Fruit fly (Drosophila melanogaster) whole organism, embryonic: ENCODE measurements around the gene CG4607.
A peak's percentile ranks its signal among the peaks of the same experiment; 100 is the strongest.

Experiments
- CG10321 ChIP-seq: fragments of 200-800 bp; sonication (Bioruptor generic); IDR thresholded peaks from 2 replicates; pipeline ENCODE4 v1.3.6; 2022; ENCODE audit warnings: missing biosample characterization, missing genetic modification characterization
- CG10543 ChIP-seq: fragments of 200-800 bp; sonication (Bioruptor generic); optimal IDR thresholded peaks from 3 replicates; lab custom pipeline; 2017; ENCODE audit warnings: missing biosample characterization, mild to moderate bottlenecking, missing genetic modification characterization, moderate library complexity
- CG11093 ChIP-seq: fragments of 200-800 bp; sonication (Bioruptor generic); IDR thresholded peaks from 3 replicates; pipeline ENCODE4 v1.3.6; 2022; ENCODE audit warnings: missing biosample characterization, missing genetic modification characterization
- CG11695 ChIP-seq: fragments of 200-800 bp; sonication (Bioruptor generic); IDR thresholded peaks from 3 replicates; pipeline ENCODE4 v1.3.6; 2022; ENCODE audit warnings: missing biosample characterization, missing genetic modification characterization
- CG14441 ChIP-seq: fragments of 200-800 bp; sonication (Bioruptor generic); IDR thresholded peaks from 2 replicates; pipeline ENCODE4 v1.3.6; 2022; ENCODE audit warnings: missing biosample characterization, missing genetic modification characterization
- CG15011 ChIP-seq: fragments of 200-800 bp; sonication (Bioruptor generic); optimal IDR thresholded peaks from 3 replicates; lab custom pipeline; 2018; ENCODE audit warnings: missing biosample characterization, mild to moderate bottlenecking, missing genetic modification characterization
- CG1529 ChIP-seq: fragments of 200-800 bp; sonication (Bioruptor generic); optimal IDR thresholded peaks from 3 replicates; lab custom pipeline; 2018; ENCODE audit warnings: missing biosample characterization, missing genetic modification characterization
- CG15601 ChIP-seq: fragments of 200-800 bp; sonication (Bioruptor generic); optimal IDR thresholded peaks from 3 replicates; lab custom pipeline; 2019; ENCODE audit warnings: missing biosample characterization, mild to moderate bottlenecking, missing genetic modification characterization, moderate library complexity
- CG18599 ChIP-seq: fragments of 200-800 bp; sonication (Bioruptor generic); optimal IDR thresholded peaks from 3 replicates; lab custom pipeline; 2017; ENCODE audit warnings: missing biosample characterization, missing genetic modification characterization, mild to moderate bottlenecking, moderate library complexity, missing genetic modification reagents
- CG3065 ChIP-seq: fragments of 200-800 bp; sonication (Bioruptor generic); optimal IDR thresholded peaks from 2 replicates; lab custom pipeline; 2016; ENCODE audit warnings: missing biosample characterization, missing genetic modification characterization
- CG4404 ChIP-seq: fragments of 200-800 bp; sonication (Bioruptor generic); IDR thresholded peaks from 2 replicates; pipeline ENCODE4 v1.3.6; 2022; ENCODE audit warnings: missing biosample characterization, missing genetic modification characterization
- CG5953 ChIP-seq: fragments of 200-800 bp; sonication (Bioruptor generic); IDR thresholded peaks from 2 replicates; pipeline ENCODE4 v1.3.6; 2022; ENCODE audit warnings: missing biosample characterization, missing genetic modification characterization
- CG6683 ChIP-seq: fragments of 200-800 bp; sonication (Bioruptor generic); optimal IDR thresholded peaks from 2 replicates; lab custom pipeline; 2017; ENCODE audit warnings: missing biosample characterization, mild to moderate bottlenecking, missing genetic modification characterization, missing genetic modification reagents
- CG6791 ChIP-seq: fragments of 200-800 bp; sonication (Bioruptor generic); IDR thresholded peaks from 3 replicates; pipeline ENCODE4 v1.3.6; 2022; ENCODE audit warnings: missing biosample characterization, missing genetic modification characterization; ENCODE audit not compliant: partially characterized antibody
- CG7839 ChIP-seq: fragments of 200-800 bp; sonication (Bioruptor generic); optimal IDR thresholded peaks from 3 replicates; lab custom pipeline; 2018; ENCODE audit warnings: missing biosample characterization, mild to moderate bottlenecking, missing genetic modification characterization, moderate library complexity
- CG9437 ChIP-seq: fragments of 200-800 bp; sonication (Bioruptor generic); optimal IDR thresholded peaks from 2 replicates; lab custom pipeline; 2018; ENCODE audit warnings: missing biosample characterization, mild to moderate bottlenecking, missing genetic modification characterization
- CG9797 ChIP-seq: fragments of 200-800 bp; sonication (Bioruptor generic); optimal IDR thresholded peaks from 3 replicates; lab custom pipeline; 2018; ENCODE audit warnings: missing biosample characterization, mild to moderate bottlenecking, missing genetic modification characterization
- D ChIP-seq, 2 experiments: fragments of 200-800 bp in 1 of 2; fragments of >200 bp in 1 of 2; sonication (Bioruptor generic) in 1 of 2; optimal IDR thresholded peaks; 2 replicates in 1 of 2; 3 replicates in 1 of 2; lab custom pipeline; 2017; ENCODE audit warnings: mild to moderate bottlenecking in 1 of 2, missing biosample characterization in 1 of 2, missing genetic modification characterization in 1 of 2, missing genetic modification reagents in 1 of 2
- Dek ChIP-seq: fragments of 200-800 bp; sonication (Bioruptor generic); optimal IDR thresholded peaks from 3 replicates; lab custom pipeline; 2019; ENCODE audit warnings: missing biosample characterization, mild to moderate bottlenecking, missing genetic modification characterization, moderate library complexity
- Dip2 ChIP-seq: fragments of 200-800 bp; sonication (Bioruptor generic); IDR thresholded peaks from 2 replicates; pipeline ENCODE4 v1.3.6; 2022; ENCODE audit warnings: missing biosample characterization, missing genetic modification characterization
- Doc3 ChIP-seq: fragments of 200-800 bp; sonication (Bioruptor generic); IDR thresholded peaks from 3 replicates; pipeline ENCODE4 v1.3.6; 2022; ENCODE audit warnings: missing biosample characterization, missing genetic modification characterization; ENCODE audit not compliant: partially characterized antibody
- ERR ChIP-seq: fragments of 200-800 bp; sonication (Bioruptor generic); optimal IDR thresholded peaks from 2 replicates; lab custom pipeline; 2016; ENCODE audit warnings: missing biosample characterization, missing genetic modification characterization
- Hr39 ChIP-seq: fragments of >200 bp; optimal IDR thresholded peaks from 2 replicates; lab custom pipeline; 2017
- Mrtf ChIP-seq: fragments of 200-800 bp; sonication (Bioruptor generic); IDR thresholded peaks from 3 replicates; pipeline ENCODE4 v1.3.6; 2022; ENCODE audit warnings: missing biosample characterization, missing genetic modification characterization
- NFAT ChIP-seq: fragments of 200-800 bp; sonication (Bioruptor generic); IDR thresholded peaks from 2 replicates; pipeline ENCODE4 v1.3.6; 2022; ENCODE audit warnings: missing biosample characterization, missing genetic modification characterization
- Nf-YC ChIP-seq: fragments of 200-800 bp; optimal IDR thresholded peaks from 3 replicates; lab custom pipeline; 2019; ENCODE audit warnings: missing biosample characterization, mild to moderate bottlenecking, missing genetic modification characterization, moderate library complexity
- Pdp1 ChIP-seq, 2 experiments: fragments of 200-800 bp; sonication (Bioruptor generic); optimal IDR thresholded peaks; 3 replicates each; lab custom pipeline; 2016; ENCODE audit warnings: missing biosample characterization in 2 of 2, missing genetic modification characterization in 2 of 2, mild to moderate bottlenecking in 1 of 2, moderate library complexity in 1 of 2
- Sox102F ChIP-seq: fragments of 200-800 bp; sonication (Bioruptor generic); optimal IDR thresholded peaks from 2 replicates; lab custom pipeline; 2018; ENCODE audit warnings: missing biosample characterization, mild to moderate bottlenecking, missing genetic modification characterization, moderate library complexity
- Taf1 ChIP-seq: fragments of 200-800 bp; sonication (Bioruptor generic); IDR thresholded peaks from 2 replicates; pipeline ENCODE4 v1.3.6; 2022; ENCODE audit warnings: missing biosample characterization, missing genetic modification characterization
- ase ChIP-seq: fragments of 200-800 bp; sonication (Bioruptor generic); IDR thresholded peaks from 3 replicates; pipeline ENCODE4 v1.3.6; 2022; ENCODE audit warnings: missing biosample characterization, missing genetic modification characterization
- bsh ChIP-seq, 2 experiments: fragments of 200-800 bp; sonication (Bioruptor generic); optimal IDR thresholded peaks; 2 replicates each; lab custom pipeline; 2017 to 2018; ENCODE audit warnings: mild to moderate bottlenecking in 2 of 2, missing biosample characterization in 2 of 2, missing genetic modification characterization in 2 of 2, moderate library complexity in 1 of 2
- chinmo ChIP-seq: fragments of 200-800 bp; sonication (Bioruptor generic); IDR thresholded peaks from 4 replicates; pipeline ENCODE4 v1.3.6; 2022; ENCODE audit warnings: missing biosample characterization, missing genetic modification characterization; ENCODE audit not compliant: partially characterized antibody
- chn ChIP-seq: fragments of 200-800 bp; sonication (Bioruptor generic); optimal IDR thresholded peaks from 2 replicates; lab custom pipeline; 2016; ENCODE audit warnings: missing biosample characterization, missing genetic modification characterization
- crol ChIP-seq: fragments of 200-800 bp; sonication (Bioruptor generic); IDR thresholded peaks from 2 replicates; pipeline ENCODE4 v1.3.6; 2022; ENCODE audit warnings: missing biosample characterization, missing genetic modification characterization
- disco-r ChIP-seq: fragments of 200-800 bp; sonication (Bioruptor generic); optimal IDR thresholded peaks from 2 replicates; lab custom pipeline; 2016; ENCODE audit warnings: missing biosample characterization, missing genetic modification characterization
- dmrt11E ChIP-seq: fragments of 200-800 bp; sonication (Bioruptor generic); optimal IDR thresholded peaks from 3 replicates; lab custom pipeline; 2018; ENCODE audit warnings: missing biosample characterization, mild to moderate bottlenecking, missing genetic modification characterization, moderate library complexity
- eyg ChIP-seq: fragments of 200-800 bp; sonication (Bioruptor generic); optimal IDR thresholded peaks from 3 replicates; lab custom pipeline; 2016; ENCODE audit warnings: missing biosample characterization, missing genetic modification characterization
- fd102C ChIP-seq: fragments of 200-800 bp; sonication (Bioruptor generic); optimal IDR thresholded peaks from 2 replicates; lab custom pipeline; 2018; ENCODE audit warnings: missing biosample characterization, mild to moderate bottlenecking, missing genetic modification characterization, moderate library complexity
- ham ChIP-seq: fragments of 200-800 bp; sonication (Bioruptor generic); IDR thresholded peaks from 2 replicates; pipeline ENCODE4 v1.3.6; 2022; ENCODE audit warnings: missing biosample characterization, missing genetic modification characterization
- her ChIP-seq: fragments of 200-800 bp; sonication (Bioruptor generic); optimal IDR thresholded peaks from 2 replicates; lab custom pipeline; 2016; ENCODE audit warnings: missing biosample characterization, missing genetic modification characterization
- kah ChIP-seq: fragments of 200-800 bp; sonication (Bioruptor generic); optimal IDR thresholded peaks from 2 replicates; lab custom pipeline; 2018; ENCODE audit warnings: missing biosample characterization, mild to moderate bottlenecking, missing genetic modification characterization
- mam ChIP-seq: fragments of 200-800 bp; sonication (Bioruptor generic); optimal IDR thresholded peaks from 3 replicates; lab custom pipeline; 2016; ENCODE audit warnings: missing biosample characterization, missing genetic modification characterization
- otp ChIP-seq: fragments of 200-800 bp; sonication (Bioruptor generic); IDR thresholded peaks from 3 replicates; pipeline ENCODE4, ENCODE4 v1.3.6; 2022; ENCODE audit warnings: missing biosample characterization, missing genetic modification characterization
- psq ChIP-seq: fragments of 200-800 bp; sonication (Bioruptor generic); optimal IDR thresholded peaks from 2 replicates; lab custom pipeline; 2017; ENCODE audit warnings: missing biosample characterization, missing genetic modification characterization
- sima ChIP-seq: fragments of 200-800 bp; sonication (Bioruptor generic); optimal IDR thresholded peaks from 2 replicates; lab custom pipeline; 2016; ENCODE audit warnings: missing biosample characterization, missing genetic modification characterization
- sisA ChIP-seq: fragments of 200-800 bp; sonication (Bioruptor generic); IDR thresholded peaks from 2 replicates; pipeline ENCODE4 v1.3.6; 2022; ENCODE audit warnings: missing biosample characterization, missing genetic modification characterization
- sob ChIP-seq: fragments of 200-800 bp; sonication (Bioruptor generic); IDR thresholded peaks from 2 replicates; pipeline ENCODE4 v1.3.6; 2022; ENCODE audit warnings: missing biosample characterization, missing genetic modification characterization
- sr ChIP-seq: fragments of 200-800 bp; sonication (Bioruptor generic); IDR thresholded peaks from 3 replicates; pipeline ENCODE4 v1.3.6; 2022; ENCODE audit warnings: missing biosample characterization, missing genetic modification characterization
- zfh2 ChIP-seq: fragments of 200-800 bp; sonication (Bioruptor generic); optimal IDR thresholded peaks from 2 replicates; lab custom pipeline; 2016; ENCODE audit warnings: missing biosample characterization, missing genetic modification characterization

Gene CG4607

DNA sequence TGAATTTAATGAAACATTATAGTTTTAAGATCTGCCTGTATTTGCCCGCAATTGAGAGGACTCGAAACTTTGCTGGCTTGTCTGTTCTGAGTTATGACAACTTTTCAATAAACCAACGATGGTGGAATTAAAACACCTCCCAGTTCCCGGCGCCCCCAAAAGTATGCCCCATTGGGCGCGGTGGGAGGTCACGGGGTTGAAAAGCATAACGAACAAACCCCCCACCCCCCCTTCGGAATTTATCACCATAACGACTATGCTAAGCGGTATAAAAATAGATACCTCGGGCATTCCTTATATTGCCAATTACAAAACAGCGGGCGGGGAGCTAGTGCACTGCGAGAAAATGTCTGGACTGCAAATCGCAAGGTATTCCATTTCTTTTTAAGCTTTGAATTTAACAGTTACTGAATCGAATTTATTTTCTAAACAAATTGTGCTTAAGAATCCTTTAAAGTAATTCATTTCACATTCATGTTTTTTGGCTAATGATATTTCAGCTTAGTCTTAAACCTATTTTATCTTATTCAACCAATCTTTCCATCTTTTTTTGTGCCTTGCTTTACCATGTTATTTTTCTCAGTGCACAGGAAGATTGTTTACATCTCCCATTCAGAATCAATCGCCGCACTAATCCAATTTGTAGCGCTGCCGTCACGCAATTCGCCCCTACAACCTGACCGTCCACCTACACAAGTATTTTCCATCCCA is 32.2 kb downstream of the CG4607 start (continued):
- TF ChIP-seq otp (GFP tag; lab: Robert Waterston, UW) (peak; percentile 44; the same call in 1 of the 3 replicates), Pdp1 (GFP tag; optimal IDR thresholded peaks at IDR 0.05; lab: Kevin White, UChicago) (peak; percentile 66 to 73), CG6791 (GFP tag; lab: Robert Waterston, UW) (no peak), CG6683 (GFP tag; lab: Kevin White, UChicago) (peak; percentile 30), CG1529 (GFP tag; lab: Kevin White, UChicago) (peak; percentile 87), crol (GFP tag; lab: Robert Waterston, UW) (peak; percentile 89), CG10543 (GFP tag; lab: Kevin White, UChicago) (peak; percentile 73), Doc3 (no peak), D (optimal IDR thresholded peaks at IDR 0.05; lab: Kevin White, UChicago) (no peak), D (GFP tag; optimal IDR thresholded peaks at IDR 0.05; lab: Kevin White, UChicago) (peak; percentile 76), CG9437 (GFP tag; lab: Kevin White, UChicago) (peak; percentile 86), her (no peak), CG4404 (GFP tag; lab: Robert Waterston, UW) (peak; percentile 70), CG9797 (GFP tag; lab: Kevin White, UChicago) (no peak), mam (peak; percentile 60), dmrt11E (peak; percentile 87), CG11695 (GFP tag; lab: Robert Waterston, UW) (peak; percentile 80), sisA (GFP tag; lab: Robert Waterston, UW) (peak; percentile 77), ham (GFP tag; lab: Robert Waterston, UW) (peak; percentile 75), sob (GFP tag; lab: Robert Waterston, UW) (peak; percentile 72), Hr39 (no peak), kah (GFP tag; lab: Kevin White, UChicago) (peak; percentile 44), psq (GFP tag; lab: Kevin White, UChicago) (peak; percentile 27), NFAT (no peak; the same call in 1 of the 2 replicates), fd102C (GFP tag; lab: Kevin White, UChicago) (no peak), CG5953 (GFP tag; lab: Robert Waterston, UW) (peak; percentile 44; the same call in 1 of the 2 replicates), eyg (GFP tag; lab: Kevin White, UChicago) (no peak), Dek (tag; lab: Kevin White, UChicago) (peak; percentile 83), sr (GFP tag; lab: Robert Waterston, UW) (no peak), CG10321 (GFP tag; lab: Robert Waterston, UW) (no peak), Taf1 (GFP tag; lab: Robert Waterston, UW) (peak; percentile 54), CG15011 (peak; percentile 68), chn (peak; percentile 78), zfh2 (GFP tag; lab: Kevin White, UChicago) (peak; percentile 85), ERR (peak; percentile 34), bsh (GFP tag; optimal IDR thresholded peaks at IDR 0.05; lab: Kevin White, UChicago) (peak; percentile 72 to 81), Mrtf (GFP tag; lab: Robert Waterston, UW) (peak; percentile 57; the same call in 1 of the 3 replicates), CG11093 (GFP tag; lab: Robert Waterston, UW) (no peak; the same call in 1 of the 3 replicates), CG7839 (peak; percentile 90), sima (GFP tag; lab: Kevin White, UChicago) (no peak), Dip2 (GFP tag; lab: Robert Waterston, UW) (no peak), Nf-YC (tag; lab: Kevin White, UChicago) (peak; percentile 62), CG3065 (peak; percentile 57), CG14441 (GFP tag; lab: Robert Waterston, UW) (peak; percentile 65), Sox102F (GFP tag; lab: Kevin White, UChicago) (peak; percentile 91), chinmo (no peak), ase (GFP tag; lab: Robert Waterston, UW) (peak; percentile 49; the same call in 1 of the 3 replicates), CG15601 (peak; percentile 83), CG18599 (GFP tag; lab: Kevin White, UChicago) (peak; percentile 86), disco-r (GFP tag; lab: Kevin White, UChicago) (peak; percentile 90)
